Worm (Caenorhabditis elegans) whole organism, L1 larva: ENCODE data around the gene C07E3.3.

Experiments
- C34B4.2 ChIP-seq: sonication (generic microtip); optimal IDR thresholded peaks from 2 replicates; lab custom pipeline; 2017; ENCODE audit warnings: mild to moderate bottlenecking, missing genetic modification characterization, missing compliant biosample characterization
- ceh-82 ChIP-seq, 3 experiments: fragments of 150-350 bp in 1 of 3; sonication (generic microtip) in 2 of 3; optimal IDR thresholded peaks; 2 replicates each; lab custom pipeline; 2014 to 2017; ENCODE audit warnings: missing biosample characterization in 3 of 3, missing genetic modification characterization in 3 of 3
- elt-3 ChIP-seq, 6 experiments: fragments of 150-350 bp in 1 of 6; sonication (generic microtip); optimal IDR thresholded peaks; 2 replicates each; lab custom pipeline; 2017 to 2018; ENCODE audit warnings: missing biosample characterization in 6 of 6, missing genetic modification characterization in 6 of 6, inconsistent platforms in 1 of 6
- lin-15B ChIP-seq: fragments of 150-350 bp; sonication (generic microtip); optimal IDR thresholded peaks from 3 replicates; lab custom pipeline; 2014; ENCODE audit warnings: missing biosample characterization, missing genetic modification characterization
- lin-39 ChIP-seq: fragments of 150-350 bp; optimal IDR thresholded peaks from 2 replicates; lab custom pipeline; 2014; ENCODE audit warnings: missing biosample characterization, missing genetic modification reagents, missing genetic modification characterization
- lsy-2 ChIP-seq, 2 experiments: fragments of 150-350 bp; optimal IDR thresholded peaks; 2 replicates each; lab custom pipeline; 2014; ENCODE audit warnings: missing biosample characterization in 2 of 2, missing genetic modification characterization in 2 of 2

- TF ChIP-seq lin-39: no peak
- no peak for TF ChIP-seq lin-15B (tag; lab: Kevin White, UChicago)
- TF ChIP-seq elt-3 (tag; optimal IDR thresholded peaks at IDR 0.05; lab: Kevin White, UChicago): peak in 2 of 6 experiments; percentile 38 to 42
- TF ChIP-seq ceh-82 (tag; optimal IDR thresholded peaks at IDR 0.05; lab: Kevin White, UChicago): no peak
- TF ChIP-seq C34B4.2 (tag; lab: Kevin White, UChicago): no peak
- TF ChIP-seq lsy-2 (tag; optimal IDR thresholded peaks at IDR 0.05; lab: Kevin White, UChicago): peak in 1 of 2 experiments; percentile 54
These were observed 27.5 kb upstream of the C07E3.3 start, which contains the start of gene ztf-27 for ce11 chrII:10384680-10385383.
